Worm (Caenorhabditis elegans): ENCODE data around the gene str-205.

The str-205 gene

ce11 chrV:4963606-4964005 lies 33.9 kb upstream of the str-205 start (continued):
- no peak for TF ChIP-seq B0019.2 (GFP tag; conservative IDR thresholded peaks at IDR 0.05)
- no peak for TF ChIP-seq nhr-27 (tag; optimal IDR thresholded peaks at IDR 0.05)
- TF ChIP-seq efl-1 (GFP tag; optimal IDR thresholded peaks at IDR 0.05) = peak; percentile 52
- TF ChIP-seq sea-2 (GFP tag; IDR thresholded peaks at IDR 0.05) = no peak
- TF ChIP-seq dpl-1 (GFP tag; optimal IDR thresholded peaks at IDR 0.05) = peak; percentile 9
- TF ChIP-seq xnd-1 (tag; optimal IDR thresholded peaks at IDR 0.05) = peak; percentile 98
- no peak for TF ChIP-seq attf-3 (GFP tag; conservative IDR thresholded peaks at IDR 0.05)
- TF ChIP-seq ama-1 (optimal IDR thresholded peaks at IDR 0.05) = no peak
- no peak for TF ChIP-seq ama-1 (GFP tag; optimal IDR thresholded peaks at IDR 0.05)

ce11 chrV:4962968-4963367 lies 33.2 kb upstream of the str-205 start, which contains the start of gene tam-1:
tam-1 (minus strand) TSS chrV:4963102.
- TF ChIP-seq D2030.7 (GFP tag; IDR thresholded peaks at IDR 0.05) (no peak), egrh-3 (GFP tag; IDR thresholded peaks at IDR 0.05) (no peak), hmg-1.2 (GFP tag; IDR thresholded peaks at IDR 0.05) (peak; percentile 20; the same call in 1 of the 2 replicates), nfyb-1 (GFP tag; IDR thresholded peaks at IDR 0.05) (no peak), gei-17 (GFP tag; optimal IDR thresholded peaks at IDR 0.05) (no peak), attf-6 (GFP tag; IDR thresholded peaks at IDR 0.05) (no peak), mel-28 (tag; optimal IDR thresholded peaks at IDR 0.05; ENCODE audit: borderline replicate concordance) (no peak), ztf-22 (GFP tag; optimal IDR thresholded peaks at IDR 0.05) (no peak), B0019.2 (GFP tag; conservative IDR thresholded peaks at IDR 0.05) (no peak), ama-1 (optimal IDR thresholded peaks at IDR 0.05) (no peak), ama-1 (GFP tag; optimal IDR thresholded peaks at IDR 0.05) (no peak), cebp-1 (GFP tag; IDR thresholded peaks at IDR 0.05) (no peak), cebp-1 (tag; optimal IDR thresholded peaks at IDR 0.05) (peak; percentile 39), egl-44 (GFP tag; IDR thresholded peaks at IDR 0.05) (no peak), ztf-26 (tag; optimal IDR thresholded peaks at IDR 0.05) (no peak), snpc-1.3 (tag; optimal IDR thresholded peaks at IDR 0.05; ENCODE audit: insufficient read depth) (no peak), chd-7 (tag; optimal IDR thresholded peaks at IDR 0.05) (no peak), F22D6.2 (tag; optimal IDR thresholded peaks at IDR 0.05) (no peak), F49E8.2 (tag; optimal IDR thresholded peaks at IDR 0.05; ENCODE audit: insufficient read depth) (no peak), attf-3 (GFP tag; conservative IDR thresholded peaks at IDR 0.05) (no peak)

ce11 chrV:4960686-4961085 lies 30.9 kb upstream of the str-205 start:
- 0 out of 2 replicates have a peak, but pooled peaks have one; percentile 16 for TF ChIP-seq dox-1 (GFP tag; IDR thresholded peaks at IDR 0.05)
- TF ChIP-seq fkh-3 (tag; optimal IDR thresholded peaks at IDR 0.05) = no peak
- peak; percentile 5; the same call in 1 of the 2 replicates for TF ChIP-seq egrh-3 (GFP tag; IDR thresholded peaks at IDR 0.05)
- TF ChIP-seq Y53G8AR.9 (GFP tag; conservative IDR thresholded peaks at IDR 0.05) = peak; percentile 25; the same call in 1 of the 2 replicates
- TF ChIP-seq zfh-2 (GFP tag; conservative IDR thresholded peaks at IDR 0.05) = peak; percentile 65

ce11 chrV:4957619-4958018 lies 27.9 kb upstream of the str-205 start:
- TF ChIP-seq F39B2.1 (GFP tag; IDR thresholded peaks at IDR 0.05) (no peak), gei-17 (GFP tag; optimal IDR thresholded peaks at IDR 0.05) (no peak), ztf-22 (GFP tag; optimal IDR thresholded peaks at IDR 0.05) (no peak), tlf-1 (GFP tag; optimal IDR thresholded peaks at IDR 0.05) (no peak), T26A5.8 (tag; optimal IDR thresholded peaks at IDR 0.05) (no peak), lir-1 (GFP tag; conservative IDR thresholded peaks at IDR 0.05) (no peak), hlh-26 (GFP tag; conservative IDR thresholded peaks at IDR 0.05) (no peak), Y95B8A.8 (GFP tag; IDR thresholded peaks at IDR 0.05) (no peak), lin-40 (tag; optimal IDR thresholded peaks at IDR 0.05) (no peak), lsl-1 (GFP tag; optimal IDR thresholded peaks at IDR 0.05) (no peak), zim-3 (tag; optimal IDR thresholded peaks at IDR 0.05) (no peak), attf-3 (GFP tag; conservative IDR thresholded peaks at IDR 0.05) (no peak)

All from whole organism, young adult.